Worm (Caenorhabditis elegans) whole organism, L4 larva: Measurements from ENCODE around the gene ZK1193.2.

Experiments
- D1046.2 ChIP-seq: fragments of 200-800 bp; sonication (Bioruptor generic); IDR thresholded peaks from 2 replicates; pipeline ENCODE4 v1.3.6; 2022; ENCODE audit warnings: missing genetic modification characterization, missing compliant biosample characterization
- F44E2.7 ChIP-seq: fragments of 200-800 bp; sonication (Bioruptor generic); IDR thresholded peaks from 2 replicates; pipeline ENCODE4 v2.1.2; 2022; ENCODE audit warnings: missing genetic modification characterization, missing compliant biosample characterization
- F49E8.2 ChIP-seq: sonication (generic microtip); optimal IDR thresholded peaks from 2 replicates; lab custom pipeline; 2016; ENCODE audit warnings: missing compliant biosample characterization, mild to moderate bottlenecking, missing genetic modification characterization, borderline replicate concordance
- R02D3.7 ChIP-seq: fragments of 150-350 bp; sonication (generic microtip); optimal IDR thresholded peaks from 3 replicates; lab custom pipeline; 2014; ENCODE audit warnings: missing biosample characterization, missing genetic modification characterization
- Y105C5A.15 ChIP-seq: fragments of 200-800 bp; sonication (Bioruptor generic); IDR thresholded peaks from 2 replicates; pipeline ENCODE4 v1.3.6; 2022; ENCODE audit warnings: missing genetic modification characterization, missing compliant biosample characterization
- Y48G9A.11 ChIP-seq: fragments of 200-800 bp; sonication (Bioruptor generic); IDR thresholded peaks from 2 replicates; pipeline ENCODE4 v1.3.6; 2022; ENCODE audit warnings: missing genetic modification reagents, missing genetic modification characterization, missing compliant biosample characterization
- ZK546.5 ChIP-seq, 2 experiments: sonication (generic microtip); optimal IDR thresholded peaks; 2 replicates each; lab custom pipeline; 2017; ENCODE audit warnings: missing biosample characterization in 2 of 2, missing genetic modification characterization in 2 of 2
- ama-1 ChIP-seq: fragments of 150-350 bp; optimal IDR thresholded peaks from 2 replicates; lab custom pipeline; 2014; ENCODE audit warnings: inconsistent platforms, mixed read lengths
- ceh-82 ChIP-seq: sonication (generic microtip); optimal IDR thresholded peaks from 2 replicates; lab custom pipeline; 2017; ENCODE audit warnings: missing biosample characterization, missing genetic modification characterization
- ces-1 ChIP-seq: fragments of 150-350 bp; sonication (generic microtip); optimal IDR thresholded peaks from 4 replicates; lab custom pipeline; 2014; ENCODE audit warnings: missing biosample characterization, missing genetic modification reagents, missing genetic modification characterization
- daf-16 ChIP-seq, 3 experiments: sonication (generic microtip); optimal IDR thresholded peaks; 2 replicates each; lab custom pipeline; 2016 to 2017; ENCODE audit warnings: missing genetic modification characterization in 3 of 3, missing genetic modification reagents in 3 of 3, mild to moderate bottlenecking in 2 of 3, missing compliant biosample characterization in 2 of 3, missing biosample characterization in 1 of 3, moderate library complexity in 1 of 3
- dmd-8 ChIP-seq: fragments of 200-800 bp; sonication (Bioruptor generic); IDR thresholded peaks from 2 replicates; pipeline ENCODE4 v1.3.6; 2022; ENCODE audit warnings: missing genetic modification characterization, missing compliant biosample characterization
- dpl-1 ChIP-seq: fragments of 150-350 bp; optimal IDR thresholded peaks from 2 replicates; lab custom pipeline; 2014; ENCODE audit warnings: missing biosample characterization, missing genetic modification reagents, missing genetic modification characterization
- dve-1 ChIP-seq: sonication (generic microtip); optimal IDR thresholded peaks from 2 replicates; lab custom pipeline; 2017; ENCODE audit warnings: antibody characterized with exemption, mild to moderate bottlenecking, missing genetic modification characterization, missing compliant biosample characterization; ENCODE audit not compliant: insufficient read depth
- egl-27 ChIP-seq: sonication (generic microtip); optimal IDR thresholded peaks from 3 replicates; lab custom pipeline; 2017; ENCODE audit warnings: missing biosample characterization, missing genetic modification reagents, missing genetic modification characterization
- hif-1 ChIP-seq, 2 experiments: sonication (generic microtip); optimal IDR thresholded peaks; 2 replicates each; lab custom pipeline; 2016 to 2017; ENCODE audit warnings: missing compliant biosample characterization in 2 of 2, missing genetic modification characterization in 2 of 2, missing genetic modification reagents in 2 of 2, missing genotype in 2 of 2, mild to moderate bottlenecking in 1 of 2
- hlh-11 ChIP-seq: fragments of 200-800 bp; sonication (Bioruptor generic); optimal IDR thresholded peaks from 2 replicates; lab custom pipeline; 2018; ENCODE audit warnings: mild to moderate bottlenecking, missing genetic modification characterization, missing compliant biosample characterization
- hlh-30 ChIP-seq: sonication (generic microtip); optimal IDR thresholded peaks from 2 replicates; lab custom pipeline; 2017; ENCODE audit warnings: antibody characterized with exemption, mild to moderate bottlenecking, missing genetic modification characterization, missing compliant biosample characterization; ENCODE audit not compliant: insufficient read depth
- hmg-1.1 ChIP-seq: fragments of 200-800 bp; sonication (Bioruptor generic); IDR thresholded peaks from 2 replicates; pipeline ENCODE4 v1.3.6; 2022; ENCODE audit warnings: missing genetic modification reagents, missing genetic modification characterization, missing compliant biosample characterization
- lin-1 ChIP-seq: fragments of 200-800 bp; sonication (Bioruptor generic); IDR thresholded peaks from 2 replicates; pipeline ENCODE4 v1.3.6; 2022; ENCODE audit warnings: missing genetic modification reagents, missing genetic modification characterization, missing compliant biosample characterization
- lin-13 ChIP-seq: fragments of 150-350 bp; optimal IDR thresholded peaks from 2 replicates; lab custom pipeline; 2014; ENCODE audit warnings: missing biosample characterization, missing genetic modification reagents, missing genetic modification characterization
- lin-29 ChIP-seq: fragments of 200-800 bp; sonication (Bioruptor generic); IDR thresholded peaks from 2 replicates; pipeline ENCODE4 v1.3.6; 2022; ENCODE audit warnings: missing genetic modification reagents, missing genetic modification characterization, missing compliant biosample characterization
- lin-38 ChIP-seq: fragments of 200-800 bp; sonication (Bioruptor generic); IDR thresholded peaks from 2 replicates; pipeline ENCODE4 v1.3.6; 2022; ENCODE audit warnings: missing genetic modification reagents, missing genetic modification characterization, missing compliant biosample characterization
- lin-39 ChIP-seq: fragments of 150-350 bp; optimal IDR thresholded peaks from 2 replicates; lab custom pipeline; 2014; ENCODE audit warnings: missing biosample characterization, missing genetic modification reagents, missing genetic modification characterization
- lsy-2 ChIP-seq, 2 experiments: fragments of 150-350 bp in 1 of 2; sonication (generic microtip) in 1 of 2; optimal IDR thresholded peaks; 2 replicates each; lab custom pipeline; 2014 to 2017; ENCODE audit warnings: missing biosample characterization in 2 of 2, missing genetic modification characterization in 2 of 2
- madf-5 ChIP-seq, 2 experiments: fragments of 200-800 bp; sonication (Bioruptor generic); IDR thresholded peaks; 2 replicates each; pipeline ENCODE4 v1.3.6; 2022; ENCODE audit warnings: missing compliant biosample characterization in 2 of 2, missing genetic modification characterization in 2 of 2
- madf-9 ChIP-seq: fragments of 200-800 bp; sonication (Bioruptor generic); conservative IDR thresholded peaks from 2 replicates; pipeline ENCODE4 v1.3.6; 2022; ENCODE audit warnings: missing genetic modification reagents, missing genetic modification characterization, missing compliant biosample characterization
- mdl-1 ChIP-seq, 2 experiments: fragments of 150-350 bp in 1 of 2; sonication (generic microtip) in 1 of 2; optimal IDR thresholded peaks; 2 replicates each; lab custom pipeline; 2014 to 2017; ENCODE audit warnings: missing biosample characterization in 2 of 2, missing genetic modification characterization in 2 of 2
- mep-1 ChIP-seq: fragments of 150-350 bp; sonication (generic microtip); optimal IDR thresholded peaks from 3 replicates; lab custom pipeline; 2014; ENCODE audit warnings: missing biosample characterization, missing genetic modification characterization
- mes-2 ChIP-seq: sonication (generic microtip); optimal IDR thresholded peaks from 2 replicates; lab custom pipeline; 2016; ENCODE audit warnings: missing genotype, mild to moderate bottlenecking, missing genetic modification characterization, missing compliant biosample characterization; ENCODE audit not compliant: poor library complexity, severe bottlenecking
- mxl-2 ChIP-seq: fragments of 200-800 bp; sonication (Bioruptor generic); conservative IDR thresholded peaks from 2 replicates; pipeline ENCODE4 v1.3.6; 2022; ENCODE audit warnings: missing genetic modification reagents, missing genetic modification characterization, missing compliant biosample characterization
- nhr-10 ChIP-seq: fragments of 150-350 bp; optimal IDR thresholded peaks from 2 replicates; lab custom pipeline; 2014; ENCODE audit warnings: missing biosample characterization, missing genetic modification characterization
- nhr-102 ChIP-seq: sonication (generic microtip); optimal IDR thresholded peaks from 2 replicates; lab custom pipeline; 2016; ENCODE audit warnings: mild to moderate bottlenecking, missing genetic modification characterization, moderate library complexity, missing compliant biosample characterization
- nhr-111 ChIP-seq: fragments of 200-800 bp; sonication (Bioruptor generic); optimal IDR thresholded peaks from 2 replicates; lab custom pipeline; 2018; ENCODE audit warnings: mild to moderate bottlenecking, missing genetic modification characterization, missing compliant biosample characterization
- nhr-25 ChIP-seq: sonication (generic microtip); optimal IDR thresholded peaks from 2 replicates; lab custom pipeline; 2017; ENCODE audit warnings: missing genetic modification characterization, mild to moderate bottlenecking, missing compliant biosample characterization, antibody characterized with exemption, moderate library complexity, borderline replicate concordance; ENCODE audit not compliant: insufficient read depth
- nhr-6 ChIP-seq: fragments of 150-350 bp; optimal IDR thresholded peaks from 2 replicates; lab custom pipeline; 2014; ENCODE audit warnings: missing biosample characterization, missing genetic modification characterization
- nhr-76 ChIP-seq: fragments of 150-350 bp; optimal IDR thresholded peaks from 2 replicates; lab custom pipeline; 2014; ENCODE audit warnings: missing biosample characterization, missing genetic modification characterization
- nhr-77 ChIP-seq: fragments of 150-350 bp; optimal IDR thresholded peaks from 2 replicates; lab custom pipeline; 2014; ENCODE audit warnings: missing biosample characterization, missing genetic modification characterization
- pha-4 ChIP-seq, 2 experiments: fragments of 150-350 bp in 1 of 2; fragments of 200-800 bp in 1 of 2; sonication (Bioruptor generic) in 1 of 2; IDR thresholded peaks in 1 of 2; optimal IDR thresholded peaks in 1 of 2; 2 replicates each; pipeline versions ENCODE4 v1.3.6 to Lab custom; 2014 to 2022; ENCODE audit warnings: missing genetic modification characterization in 2 of 2, missing genetic modification reagents in 2 of 2, missing biosample characterization in 1 of 2, missing compliant biosample characterization in 1 of 2
- php-3 ChIP-seq: fragments of 200-800 bp; sonication (Bioruptor generic); IDR thresholded peaks from 2 replicates; pipeline ENCODE4 v1.3.6; 2022; ENCODE audit warnings: missing genetic modification reagents, missing genetic modification characterization, missing compliant biosample characterization
- pqm-1 ChIP-seq: sonication (generic microtip); optimal IDR thresholded peaks from 2 replicates; lab custom pipeline; 2017; ENCODE audit warnings: missing biosample characterization, missing genetic modification characterization
- set-16 ChIP-seq: fragments of 200-800 bp; sonication (Bioruptor generic); IDR thresholded peaks from 2 replicates; pipeline ENCODE4 v1.3.6; 2022; ENCODE audit warnings: missing genetic modification reagents, missing genetic modification characterization, missing compliant biosample characterization
- snpc-1.2 ChIP-seq: fragments of 200-800 bp; sonication (Bioruptor generic); IDR thresholded peaks from 2 replicates; pipeline ENCODE4 v1.3.6; 2022; ENCODE audit warnings: missing genetic modification reagents, missing genetic modification characterization, missing compliant biosample characterization
- unc-130 ChIP-seq: sonication (generic microtip); optimal IDR thresholded peaks from 2 replicates; lab custom pipeline; 2016; ENCODE audit warnings: missing genetic modification reagents, missing genetic modification characterization, missing compliant biosample characterization
- vab-7 ChIP-seq: fragments of 200-800 bp; sonication (Bioruptor generic); IDR thresholded peaks from 2 replicates; pipeline ENCODE4 v1.3.6; 2022; ENCODE audit warnings: missing genetic modification reagents, missing genetic modification characterization, missing compliant biosample characterization
- zag-1 ChIP-seq: fragments of 150-350 bp; optimal IDR thresholded peaks from 2 replicates; lab custom pipeline; 2014; ENCODE audit warnings: missing biosample characterization, missing genetic modification characterization
- zip-11 ChIP-seq: fragments of 200-800 bp; sonication (Bioruptor generic); IDR thresholded peaks from 2 replicates; pipeline ENCODE4 v1.3.6; 2022; ENCODE audit warnings: missing genetic modification characterization, missing compliant biosample characterization

The ZK1193.2 gene

DNA sequence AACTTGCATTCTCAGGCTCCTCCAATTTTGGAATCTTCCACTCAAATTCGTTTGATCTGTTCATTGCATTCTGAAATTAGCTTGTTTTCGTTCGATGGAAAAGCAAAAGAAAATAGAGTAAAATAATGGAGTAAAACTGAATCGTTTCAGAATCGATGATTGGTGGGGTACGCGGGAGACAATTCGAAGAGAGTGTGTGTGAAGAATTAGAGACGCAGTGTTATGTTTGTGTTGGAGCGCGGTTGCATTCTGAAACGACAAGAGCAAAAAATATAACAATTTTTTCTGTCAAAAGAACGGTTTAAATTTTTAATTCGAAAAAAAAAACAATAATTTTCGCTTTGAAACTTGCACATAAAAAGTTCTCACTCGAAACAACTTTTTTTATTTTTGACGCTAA is 36.7 kb downstream of the ZK1193.2 start, which contains the start of gene ceh-93 (continued):
- peak; percentile 55 for TF ChIP-seq hmg-1.1 (GFP tag; lab: Robert Waterston, UW)
- no peak for TF ChIP-seq lin-29 (GFP tag; lab: Robert Waterston, UW)
- no peak for TF ChIP-seq madf-9 (GFP tag; lab: Robert Waterston, UW)

DNA sequence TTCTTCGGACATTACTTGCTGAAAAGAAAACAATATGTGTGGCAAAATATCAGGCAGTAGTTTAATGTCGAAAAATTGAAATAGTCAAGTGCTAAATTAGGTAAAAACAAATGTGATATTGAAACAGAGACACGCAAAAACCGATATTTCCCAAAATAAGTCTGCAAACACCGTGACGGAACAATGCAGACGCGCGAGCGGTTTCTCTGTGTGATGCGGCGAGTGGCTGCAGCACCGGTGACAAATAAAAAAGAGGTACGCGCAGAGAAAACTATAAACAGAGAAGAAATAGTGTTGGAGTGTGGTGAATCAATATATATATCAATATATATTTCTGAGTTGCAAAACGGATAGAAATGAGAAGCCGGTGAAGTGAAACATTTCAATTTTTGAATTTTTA is 42.7 kb downstream of the ZK1193.2 start, which contains the start of gene ife-2:
ife-2 (minus strand) TSS at position 18 of the 400 bp plus-strand sequence.
- TF ChIP-seq pha-4 (GFP tag; IDR thresholded peaks at IDR 0.05; lab: Robert Waterston, UW) (no peak), pha-4 (tag; optimal IDR thresholded peaks at IDR 0.05; lab: Kevin White, UChicago) (no peak), ama-1 (no peak), lin-38 (GFP tag; lab: Robert Waterston, UW) (peak; percentile 46), hmg-1.1 (GFP tag; lab: Robert Waterston, UW) (peak; percentile 63), mxl-2 (GFP tag; lab: Robert Waterston, UW) (no peak), nhr-10 (tag; lab: Kevin White, UChicago) (no peak), unc-130 (GFP tag; lab: Kevin White, UChicago) (no peak), nhr-111 (no peak), hlh-11 (tag; lab: Kevin White, UChicago) (peak; percentile 71), php-3 (no peak), ceh-82 (tag; lab: Kevin White, UChicago) (no peak), lin-39 (tag; lab: Kevin White, UChicago) (no peak), madf-5 (GFP tag; IDR thresholded peaks at IDR 0.05; lab: Robert Waterston, UW) (no peak), D1046.2 (GFP tag; lab: Robert Waterston, UW) (no peak), hif-1 (tag; optimal IDR thresholded peaks at IDR 0.05; lab: Kevin White, UChicago) (peak in 1 of 2 experiments; percentile 24), madf-9 (GFP tag; lab: Robert Waterston, UW) (no peak), dpl-1 (peak; percentile 71), ces-1 (no peak), vab-7 (no peak), nhr-102 (tag; lab: Kevin White, UChicago) (no peak), pqm-1 (tag; lab: Kevin White, UChicago) (peak; percentile 7), mdl-1 (tag; optimal IDR thresholded peaks at IDR 0.05; lab: Kevin White, UChicago) (peak in 1 of 2 experiments; percentile 39), set-16 (GFP tag; lab: Robert Waterston, UW) (no peak), egl-27 (tag; lab: Kevin White, UChicago) (no peak), mes-2 (tag; lab: Kevin White, UChicago) (peak; percentile 77), dmd-8 (GFP tag; lab: Robert Waterston, UW) (no peak), nhr-6 (tag; lab: Kevin White, UChicago) (peak; percentile 75), Y48G9A.11 (GFP tag; lab: Robert Waterston, UW) (no peak), lin-1 (GFP tag; lab: Robert Waterston, UW) (no peak), zip-11 (GFP tag; lab: Robert Waterston, UW) (no peak), zag-1 (no peak), lsy-2 (tag; optimal IDR thresholded peaks at IDR 0.05; lab: Kevin White, UChicago) (peak in 1 of 2 experiments; percentile 82), lin-13 (GFP tag; lab: Kevin White, UChicago) (no peak), hlh-30 (tag; lab: Kevin White, UChicago) (peak; percentile 85), snpc-1.2 (GFP tag; lab: Robert Waterston, UW) (no peak), ZK546.5 (tag; optimal IDR thresholded peaks at IDR 0.05; lab: Kevin White, UChicago) (no peak), F49E8.2 (tag; lab: Kevin White, UChicago) (no peak), nhr-77 (peak; percentile 79), nhr-76 (tag; lab: Kevin White, UChicago) (no peak), F44E2.7 (no peak), Y105C5A.15 (GFP tag; lab: Robert Waterston, UW) (no peak), R02D3.7 (tag; lab: Kevin White, UChicago) (no peak), nhr-25 (tag; lab: Kevin White, UChicago) (no peak), dve-1 (tag; lab: Kevin White, UChicago) (peak; percentile 88), daf-16 (GFP tag; optimal IDR thresholded peaks at IDR 0.05; lab: Kevin White, UChicago) (peak in 1 of 2 experiments; percentile 42), daf-16 (tag; optimal IDR thresholded peaks at IDR 0.05; lab: Kevin White, UChicago) (peak; percentile 87), mep-1 (tag; lab: Kevin White, UChicago) (peak; percentile 79)
